Worm (Caenorhabditis elegans): ENCODE measurements around the gene tomm-20.

Gene tomm-20

DNA sequence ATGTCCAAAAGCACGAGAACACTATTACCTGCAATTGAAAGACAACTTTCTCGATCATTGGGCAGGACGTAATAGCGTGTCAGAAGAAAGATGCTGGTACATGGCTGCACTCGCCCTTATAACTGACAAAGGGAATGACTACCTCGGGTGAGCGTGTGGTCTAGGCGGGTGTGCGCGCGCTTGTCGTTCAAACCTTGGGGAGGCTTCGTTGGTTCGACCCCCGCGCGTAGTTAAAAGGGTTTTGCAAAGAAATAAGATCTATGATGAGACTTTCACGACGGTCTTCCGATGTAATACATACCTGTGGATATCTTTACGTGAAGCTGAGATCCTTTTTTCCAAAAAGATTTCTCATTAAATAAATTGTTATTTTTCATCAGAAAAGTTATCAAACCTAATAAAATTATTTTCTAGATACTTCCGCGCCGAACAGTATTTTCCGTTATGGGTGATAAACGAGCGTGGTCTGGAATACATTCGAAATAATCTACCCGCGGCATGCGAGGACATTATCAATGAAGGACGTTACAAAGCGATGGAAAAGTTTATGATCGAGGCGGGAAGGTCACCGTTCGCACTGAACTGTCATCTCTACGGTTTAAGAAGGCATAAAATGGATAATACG, 39.7 kb downstream of the tomm-20 start (continued):
- peak; percentile 95 for TF ChIP-seq F23B12.7 (tag; optimal IDR thresholded peaks at IDR 0.05; ENCODE audit: insufficient read depth)
- TF ChIP-seq zfh-2 (GFP tag; conservative IDR thresholded peaks at IDR 0.05), result peak; percentile 99
- TF ChIP-seq egl-44 (GFP tag; IDR thresholded peaks at IDR 0.05), result peak; percentile 99
- TF ChIP-seq let-526 (GFP tag; IDR thresholded peaks at IDR 0.05), result peak; percentile 97
- peak; percentile 87 for TF ChIP-seq ztf-3 (GFP tag; optimal IDR thresholded peaks at IDR 0.05)

DNA sequence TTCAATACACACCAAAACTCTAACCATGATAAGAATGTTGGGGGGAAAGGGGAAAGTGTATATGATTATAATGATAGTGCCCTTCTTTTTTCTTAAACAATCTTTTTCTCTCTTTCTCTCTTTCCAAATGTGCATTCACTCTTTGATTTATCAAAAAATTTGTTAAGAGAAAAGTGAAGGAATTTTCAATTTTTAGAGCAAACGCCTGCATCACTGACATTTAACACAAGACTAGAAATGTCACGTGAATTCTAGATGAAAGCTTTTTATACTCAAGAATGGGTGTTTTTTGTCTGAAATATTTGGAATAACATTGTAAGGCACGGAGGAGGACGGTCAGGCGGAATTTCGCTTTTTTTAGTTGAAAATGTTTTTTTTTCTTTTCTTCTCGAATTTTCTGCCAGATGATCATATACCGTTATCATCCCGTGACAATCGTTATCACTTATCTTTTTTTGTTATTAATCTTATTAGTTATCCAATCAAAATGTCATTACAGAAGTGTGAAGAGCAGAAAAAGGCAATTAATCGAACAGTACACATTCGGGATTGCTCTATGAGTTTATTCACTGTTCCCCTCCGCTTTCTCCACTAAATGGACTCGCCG, 41.2 kb downstream of the tomm-20 start, which contains the start of the genes frm-7 and F55C5.17:
Gene frm-7 (plus strand): TSS at position 500 of the 607 bp plus-strand sequence.
Gene F55C5.17 (plus strand): TSS at position 557 of the 607 bp plus-strand sequence.
- TF ChIP-seq nhr-120 (GFP tag; IDR thresholded peaks at IDR 0.05) (no peak), attf-5 (GFP tag; optimal IDR thresholded peaks at IDR 0.05) (peak; percentile 14), sptf-2 (GFP tag; optimal IDR thresholded peaks at IDR 0.05) (no peak), dpff-1 (tag; optimal IDR thresholded peaks at IDR 0.05) (no peak), ZK185.1 (tag; optimal IDR thresholded peaks at IDR 0.05; ENCODE audit: poor library complexity, severe bottlenecking) (peak; percentile 33), ztf-25 (GFP tag; IDR thresholded peaks at IDR 0.05) (no peak), nhr-80 (tag; optimal IDR thresholded peaks at IDR 0.05) (peak; percentile 58), tlf-1 (GFP tag; optimal IDR thresholded peaks at IDR 0.05) (peak; percentile 20), ztf-26 (tag; optimal IDR thresholded peaks at IDR 0.05) (peak; percentile 64), F39B2.1 (GFP tag; IDR thresholded peaks at IDR 0.05) (no peak), C06A6.2 (GFP tag; conservative IDR thresholded peaks at IDR 0.05) (0 out of 2 replicates have a peak, but pooled peaks have one; percentile 37), Y56A3A.18 (GFP tag; IDR thresholded peaks at IDR 0.05) (0 out of 2 replicates have a peak, but pooled peaks have one; percentile 27), lin-40 (tag; optimal IDR thresholded peaks at IDR 0.05) (peak; percentile 48), ztf-22 (GFP tag; optimal IDR thresholded peaks at IDR 0.05) (no peak), snpc-4 (GFP tag; optimal IDR thresholded peaks at IDR 0.05) (no peak), snpc-4 (tag; optimal IDR thresholded peaks at IDR 0.05) (peak in 2 of 4 experiments; percentile 6 to 15), chd-7 (tag; optimal IDR thresholded peaks at IDR 0.05) (peak; percentile 32), atf-7 (tag; optimal IDR thresholded peaks at IDR 0.05) (peak; percentile 51), hsf-1 (GFP tag; IDR thresholded peaks at IDR 0.05) (peak; percentile 86), cebp-1 (GFP tag; IDR thresholded peaks at IDR 0.05) (no peak), cebp-1 (tag; optimal IDR thresholded peaks at IDR 0.05) (peak; percentile 42)

DNA sequence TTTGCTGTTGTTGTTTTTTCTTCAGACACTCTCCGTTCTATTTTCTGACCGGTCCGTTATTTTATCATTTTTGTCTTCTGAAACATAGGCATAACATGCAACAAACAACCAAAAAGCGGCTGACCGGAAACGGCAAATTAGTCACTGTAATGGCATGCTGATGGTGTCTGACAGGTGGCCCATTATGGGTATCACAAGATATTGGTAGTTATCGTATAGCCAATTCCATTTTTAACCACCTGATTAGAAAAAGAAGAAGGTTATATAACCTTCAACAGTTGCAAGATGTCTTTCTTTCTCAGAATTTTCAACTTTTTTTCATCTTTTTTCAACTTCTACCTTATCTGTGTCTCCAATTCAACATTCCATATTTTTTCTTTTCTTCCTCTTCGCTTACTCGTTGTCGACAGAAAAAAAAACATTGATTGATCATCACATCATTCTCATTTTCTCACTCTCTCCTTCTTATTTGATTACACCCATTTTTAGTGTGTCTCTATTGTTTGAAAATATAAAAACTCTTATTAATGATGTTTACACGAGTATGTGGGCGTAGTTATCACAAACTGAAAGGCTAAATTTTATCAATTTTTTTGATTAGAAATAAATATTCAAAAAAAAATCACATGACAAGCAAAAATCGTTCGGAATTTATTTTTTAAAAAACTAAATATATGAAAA, 42.3 kb downstream of the tomm-20 start:
- TF ChIP-seq snpc-3.4 (tag; optimal IDR thresholded peaks at IDR 0.05), result no peak
- TF ChIP-seq ztf-28 (GFP tag; IDR thresholded peaks at IDR 0.05), result no peak
- no peak for TF ChIP-seq B0336.3 (GFP tag; IDR thresholded peaks at IDR 0.05)
- 0 out of 2 replicates have a peak, but pooled peaks have one; percentile 20 for TF ChIP-seq pbrm-1 (GFP tag; IDR thresholded peaks at IDR 0.05)
- no peak for TF ChIP-seq madf-8 (GFP tag; conservative IDR thresholded peaks at IDR 0.05)
- no peak for TF ChIP-seq cebp-2 (GFP tag; IDR thresholded peaks at IDR 0.05)
- no peak for TF ChIP-seq snpc-1.3 (tag; optimal IDR thresholded peaks at IDR 0.05; ENCODE audit: insufficient read depth)
- no peak for TF ChIP-seq mxl-1 (tag; optimal IDR thresholded peaks at IDR 0.05)
- TF ChIP-seq somi-1 (GFP tag; optimal IDR thresholded peaks at IDR 0.05), result peak; percentile 12
- no peak for TF ChIP-seq ets-4 (GFP tag; optimal IDR thresholded peaks at IDR 0.05)
- TF ChIP-seq F22D6.2 (tag; optimal IDR thresholded peaks at IDR 0.05), result no peak
- TF ChIP-seq unc-130 (GFP tag; optimal IDR thresholded peaks at IDR 0.05), result no peak
- TF ChIP-seq cebp-1 (GFP tag; IDR thresholded peaks at IDR 0.05), result no peak
- no peak for TF ChIP-seq cebp-1 (tag; optimal IDR thresholded peaks at IDR 0.05)
- no peak for TF ChIP-seq hmg-20 (GFP tag; IDR thresholded peaks at IDR 0.05)
- TF ChIP-seq fkh-3 (tag; optimal IDR thresholded peaks at IDR 0.05), result no peak
- no peak for TF ChIP-seq F23B12.7 (tag; optimal IDR thresholded peaks at IDR 0.05; ENCODE audit: insufficient read depth)
